Worm (Caenorhabditis elegans): ENCODE measurements around the gene C12D5.3.

- TF ChIP-seq lsy-2 (tag; optimal IDR thresholded peaks at IDR 0.05) (no peak), aly-2 (tag; optimal IDR thresholded peaks at IDR 0.05) (no peak), F10B5.3 (tag; optimal IDR thresholded peaks at IDR 0.05) (no peak), hmg-1.1 (GFP tag; IDR thresholded peaks at IDR 0.05) (no peak), fkh-10 (GFP tag; optimal IDR thresholded peaks at IDR 0.05) (no peak), zag-1 (tag; optimal IDR thresholded peaks at IDR 0.05) (no peak), lin-29 (GFP tag; IDR thresholded peaks at IDR 0.05) (no peak), ceh-82 (tag; optimal IDR thresholded peaks at IDR 0.05) (no peak), egl-27 (tag; optimal IDR thresholded peaks at IDR 0.05) (no peak), nhr-25 (tag; optimal IDR thresholded peaks at IDR 0.05; ENCODE audit: borderline replicate concordance, insufficient read depth) (no peak), lin-39 (tag; optimal IDR thresholded peaks at IDR 0.05) (no peak), ama-1 (optimal IDR thresholded peaks at IDR 0.05) (no peak)
These were observed 3.7 kb upstream of the C12D5.3 start, which contains the start of gene C12D5.4 for ce11 chrV:7672258-7672657.
